Fruit fly (Drosophila melanogaster) whole organism, pupa: ENCODE measurements around the gene larp.

Experiments
- CG10348 ChIP-seq: fragments of 200-800 bp; sonication (Bioruptor generic); IDR thresholded peaks from 2 replicates; pipeline ENCODE4 v1.3.6; 2022; ENCODE audit warnings: missing biosample characterization, missing genetic modification characterization
- CG12605 ChIP-seq: fragments of 200-800 bp; sonication (Bioruptor generic); IDR thresholded peaks from 2 replicates; pipeline ENCODE4 v1.3.6; 2022; ENCODE audit warnings: missing biosample characterization, missing genetic modification characterization
- CG13204 ChIP-seq: fragments of 200-800 bp; sonication (Bioruptor generic); optimal IDR thresholded peaks from 2 replicates; lab custom pipeline; 2018; ENCODE audit warnings: missing biosample characterization, mild to moderate bottlenecking, missing genetic modification characterization, moderate library complexity
- CG14655 ChIP-seq: fragments of 200-800 bp; sonication (Bioruptor generic); optimal IDR thresholded peaks from 3 replicates; lab custom pipeline; 2017; ENCODE audit warnings: mild to moderate bottlenecking, missing biosample characterization, missing genetic modification reagents, missing genetic modification characterization
- CG15710 ChIP-seq: fragments of 200-800 bp; sonication (Bioruptor generic); optimal IDR thresholded peaks from 2 replicates; lab custom pipeline; 2018; ENCODE audit warnings: missing biosample characterization, mild to moderate bottlenecking, missing genetic modification characterization, moderate library complexity
- CG17806 ChIP-seq: fragments of 200-800 bp; sonication (Bioruptor generic); optimal IDR thresholded peaks from 2 replicates; lab custom pipeline; 2018; ENCODE audit warnings: missing biosample characterization, mild to moderate bottlenecking, missing genetic modification characterization, moderate library complexity
- CG32121 ChIP-seq: fragments of 200-800 bp; sonication (Bioruptor generic); IDR thresholded peaks from 2 replicates; pipeline ENCODE4 v1.3.6; 2022; ENCODE audit warnings: missing biosample characterization, missing genetic modification characterization
- CG34367 ChIP-seq: fragments of 200-800 bp; sonication (Bioruptor generic); optimal IDR thresholded peaks from 2 replicates; lab custom pipeline; 2018; ENCODE audit warnings: missing biosample characterization, mild to moderate bottlenecking, missing genetic modification characterization
- CG4496 ChIP-seq: fragments of 200-800 bp; sonication (Bioruptor generic); IDR thresholded peaks from 3 replicates; pipeline ENCODE4 v1.3.6; 2022; ENCODE audit warnings: missing biosample characterization, missing genetic modification characterization
- CG8159 ChIP-seq: fragments of 200-800 bp; sonication (Bioruptor generic); optimal IDR thresholded peaks from 3 replicates; lab custom pipeline; 2018; ENCODE audit warnings: missing biosample characterization, mild to moderate bottlenecking, missing genetic modification characterization, moderate library complexity
- CG8301 ChIP-seq: fragments of 200-800 bp; sonication (Bioruptor generic); optimal IDR thresholded peaks from 2 replicates; lab custom pipeline; 2018; ENCODE audit warnings: missing biosample characterization, mild to moderate bottlenecking, missing genetic modification characterization
- CG9948 ChIP-seq: fragments of 200-800 bp; sonication (Bioruptor generic); optimal IDR thresholded peaks from 2 replicates; lab custom pipeline; 2018; ENCODE audit warnings: missing biosample characterization, mild to moderate bottlenecking, missing genetic modification characterization, moderate library complexity
- D1 ChIP-seq: fragments of 200-800 bp; sonication (Bioruptor generic); optimal IDR thresholded peaks from 2 replicates; lab custom pipeline; 2018; ENCODE audit warnings: missing biosample characterization, mild to moderate bottlenecking, missing genetic modification characterization, moderate library complexity
- EcR ChIP-seq: fragments of 200-800 bp; sonication (Bioruptor generic); optimal IDR thresholded peaks from 3 replicates; lab custom pipeline; 2019; ENCODE audit warnings: missing biosample characterization, missing genetic modification characterization, mild to moderate bottlenecking, moderate library complexity, missing genetic modification reagents
- Ets98B ChIP-seq: fragments of 200-800 bp; sonication (Bioruptor generic); IDR thresholded peaks from 2 replicates; pipeline ENCODE4 v1.3.6; 2022; ENCODE audit warnings: missing biosample characterization, missing genetic modification characterization
- Pif1A ChIP-seq: fragments of 200-800 bp; sonication (Bioruptor generic); optimal IDR thresholded peaks from 3 replicates; lab custom pipeline; 2016; ENCODE audit warnings: missing biosample characterization, missing genetic modification characterization
- Pif1B ChIP-seq: fragments of 200-800 bp; sonication (Bioruptor generic); optimal IDR thresholded peaks from 3 replicates; lab custom pipeline; 2016; ENCODE audit warnings: missing biosample characterization, missing genetic modification characterization
- Snoo ChIP-seq: fragments of 200-800 bp; sonication (Bioruptor generic); optimal IDR thresholded peaks from 3 replicates; lab custom pipeline; 2017; ENCODE audit warnings: missing biosample characterization, mild to moderate bottlenecking, missing genetic modification characterization, inconsistent platforms
- fd96Ca ChIP-seq: fragments of 200-800 bp; sonication (Bioruptor generic); IDR thresholded peaks from 3 replicates; pipeline ENCODE4 v1.3.6; 2022; ENCODE audit warnings: missing biosample characterization, missing genetic modification characterization
- gl ChIP-seq: fragments of 200-800 bp; sonication (Bioruptor generic); optimal IDR thresholded peaks from 2 replicates; lab custom pipeline; 2018; ENCODE audit warnings: missing biosample characterization, mild to moderate bottlenecking, missing genetic modification characterization
- rn ChIP-seq: fragments of 200-800 bp; sonication (Bioruptor generic); IDR thresholded peaks from 2 replicates; pipeline ENCODE4 v1.3.6; 2022; ENCODE audit warnings: missing biosample characterization, missing genetic modification characterization

larp gene

dm6 chr3R:28339654-28340605 lies 3.7 kb upstream of the larp start, which contains the start of the genes Gfat2 and Moca-cyp:
Gene Gfat2 (minus strand): TSS chr3R:28339765.
Gene Moca-cyp (plus strand): TSS chr3R:28340334.
- no peak for TF ChIP-seq D1
- TF ChIP-seq CG12605 = 0 out of 2 replicates have a peak, but pooled peaks have one; percentile 18
- peak; percentile 73 for TF ChIP-seq CG4496 (GFP tag; lab: Robert Waterston, UW)
- peak; percentile 46 for TF ChIP-seq CG17806 (tag; lab: Kevin White, UChicago)
- TF ChIP-seq gl (tag; lab: Kevin White, UChicago) = no peak
- peak; percentile 69 for TF ChIP-seq Ets98B (GFP tag; lab: Robert Waterston, UW)
- TF ChIP-seq Pif1A = peak; percentile 43
- no peak for TF ChIP-seq CG10348 (GFP tag; lab: Robert Waterston, UW)
- TF ChIP-seq CG15710 (tag; lab: Kevin White, UChicago) = peak; percentile 67
- peak; percentile 44; the same call in 1 of the 2 replicates for TF ChIP-seq CG32121 (GFP tag; lab: Robert Waterston, UW)
- 0 out of 2 replicates have a peak, but pooled peaks have one; percentile 48 for TF ChIP-seq rn (GFP tag; lab: Robert Waterston, UW)
- peak; percentile 57 for TF ChIP-seq CG14655
- no peak for TF ChIP-seq Pif1B (GFP tag; lab: Kevin White, UChicago)
- peak; percentile 62 for TF ChIP-seq CG8159 (tag; lab: Kevin White, UChicago)
- TF ChIP-seq EcR (GFP tag; lab: Kevin White, UChicago) = no peak
- TF ChIP-seq Snoo = peak; percentile 42
- TF ChIP-seq CG9948 (tag; lab: Kevin White, UChicago) = peak; percentile 49
- peak; percentile 6 for TF ChIP-seq CG8301
- TF ChIP-seq fd96Ca = peak; percentile 9; the same call in 1 of the 3 replicates
- peak; percentile 33 for TF ChIP-seq CG34367 (tag; lab: Kevin White, UChicago)
- no peak for TF ChIP-seq CG13204 (GFP tag; lab: Kevin White, UChicago)

DNA sequence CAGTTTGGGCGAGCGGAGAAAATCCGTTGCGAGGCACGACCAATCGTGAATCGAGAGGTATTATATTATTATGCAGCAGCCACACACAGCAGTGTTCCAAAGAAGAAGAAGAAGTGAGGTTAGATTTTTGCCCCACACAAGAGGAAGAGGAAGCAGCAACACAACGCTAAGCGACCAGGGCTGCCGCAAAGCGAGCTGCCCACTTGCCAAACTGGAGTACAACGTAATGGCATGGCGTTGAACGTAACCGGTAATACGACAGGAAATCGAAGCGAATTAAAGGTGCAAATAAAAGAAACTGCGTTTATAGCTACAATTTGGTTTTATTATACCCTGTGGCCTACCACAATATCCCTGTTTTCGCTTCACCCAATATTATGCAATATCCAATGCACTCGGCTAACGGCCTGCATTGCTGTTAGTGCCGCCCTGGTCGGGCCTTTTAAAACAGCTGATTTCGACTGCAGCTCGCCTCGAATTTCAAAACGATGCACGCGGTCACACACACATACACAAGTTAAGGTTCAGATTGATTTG lies 710 bp downstream of the larp start:
- TF ChIP-seq CG13204 (GFP tag; lab: Kevin White, UChicago) (peak; percentile 5), CG15710 (tag; lab: Kevin White, UChicago) (peak; percentile 74), CG4496 (GFP tag; lab: Robert Waterston, UW) (peak; percentile 83), CG34367 (tag; lab: Kevin White, UChicago) (peak; percentile 50), Pif1A (peak; percentile 52), gl (tag; lab: Kevin White, UChicago) (peak; percentile 11), CG17806 (tag; lab: Kevin White, UChicago) (peak; percentile 50), CG8159 (tag; lab: Kevin White, UChicago) (peak; percentile 67), CG12605 (no peak), fd96Ca (peak; percentile 78), EcR (GFP tag; lab: Kevin White, UChicago) (peak; percentile 18), CG8301 (peak; percentile 63), Pif1B (GFP tag; lab: Kevin White, UChicago) (peak; percentile 57), Ets98B (GFP tag; lab: Robert Waterston, UW) (no peak), D1 (no peak), CG10348 (GFP tag; lab: Robert Waterston, UW) (peak; percentile 43; the same call in 1 of the 2 replicates), CG32121 (GFP tag; lab: Robert Waterston, UW) (peak; percentile 79), CG14655 (peak; percentile 68), rn (GFP tag; lab: Robert Waterston, UW) (peak; percentile 29; the same call in 1 of the 2 replicates), Snoo (peak; percentile 71), CG9948 (tag; lab: Kevin White, UChicago) (peak; percentile 53)

DNA sequence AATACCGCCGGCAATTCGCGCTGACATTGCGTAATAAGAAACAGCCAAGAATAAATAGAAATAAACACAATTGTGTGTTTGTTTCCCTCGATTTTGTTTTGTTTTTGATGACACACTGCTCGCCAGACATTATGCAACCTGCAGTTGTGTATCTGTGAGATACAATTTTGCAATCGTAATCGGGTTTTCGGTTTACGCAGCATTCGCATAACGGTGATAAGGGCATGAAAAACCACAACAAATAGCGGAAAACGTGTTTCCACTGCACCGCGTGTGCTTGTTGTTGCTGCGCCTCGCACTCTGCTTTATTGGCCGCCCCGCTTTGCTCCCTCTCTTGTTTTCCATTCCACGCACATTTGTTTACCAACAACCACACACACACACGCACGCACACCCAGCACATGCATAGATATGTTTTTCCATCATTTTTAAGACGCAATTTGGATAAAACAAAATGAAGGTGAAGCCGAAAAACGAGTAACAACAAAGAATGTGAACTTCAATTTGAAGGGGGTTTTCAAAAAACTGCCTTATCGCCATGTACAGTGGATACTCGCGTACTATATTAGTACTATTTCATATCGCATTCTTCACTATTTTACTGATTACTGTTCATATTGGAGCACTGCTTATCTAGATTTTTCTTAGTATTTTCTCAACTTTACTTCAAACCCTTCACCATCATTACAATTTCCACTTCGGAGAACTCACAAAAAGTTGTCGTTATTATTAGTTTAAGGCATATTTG lies 3.4 kb downstream of the larp start:
- no peak for TF ChIP-seq CG10348 (GFP tag; lab: Robert Waterston, UW)
- TF ChIP-seq CG13204 (GFP tag; lab: Kevin White, UChicago) = no peak
- TF ChIP-seq Snoo = no peak
- no peak for TF ChIP-seq D1
- no peak for TF ChIP-seq CG12605
- no peak for TF ChIP-seq rn (GFP tag; lab: Robert Waterston, UW)
- TF ChIP-seq CG17806 (tag; lab: Kevin White, UChicago) = no peak
- TF ChIP-seq fd96Ca = no peak
- TF ChIP-seq Pif1A = no peak
- no peak for TF ChIP-seq CG9948 (tag; lab: Kevin White, UChicago)
- no peak for TF ChIP-seq CG32121 (GFP tag; lab: Robert Waterston, UW)
- no peak for TF ChIP-seq CG14655
- TF ChIP-seq CG34367 (tag; lab: Kevin White, UChicago) = no peak
- no peak for TF ChIP-seq Pif1B (GFP tag; lab: Kevin White, UChicago)
- TF ChIP-seq Ets98B (GFP tag; lab: Robert Waterston, UW) = no peak

- TF ChIP-seq CG14655 (peak; percentile 55), CG8159 (tag; lab: Kevin White, UChicago) (no peak), CG13204 (GFP tag; lab: Kevin White, UChicago) (no peak), CG9948 (tag; lab: Kevin White, UChicago) (no peak), CG17806 (tag; lab: Kevin White, UChicago) (no peak), Snoo (no peak), Pif1B (GFP tag; lab: Kevin White, UChicago) (no peak), Ets98B (GFP tag; lab: Robert Waterston, UW) (peak; percentile 65), CG32121 (GFP tag; lab: Robert Waterston, UW) (peak; percentile 74), CG12605 (peak; percentile 12; the same call in 1 of the 2 replicates), CG15710 (tag; lab: Kevin White, UChicago) (no peak), fd96Ca (peak; percentile 56; the same call in 1 of the 3 replicates), Pif1A (no peak), CG34367 (tag; lab: Kevin White, UChicago) (no peak), EcR (GFP tag; lab: Kevin White, UChicago) (no peak), CG10348 (GFP tag; lab: Robert Waterston, UW) (no peak), CG4496 (GFP tag; lab: Robert Waterston, UW) (peak; percentile 58; the same call in 2 of the 3 replicates), CG8301 (peak; percentile 8)
- TF ChIP-seq, all 21 proteins: peak for 7
These were observed 4.0 kb downstream of the larp start for dm6 chr3R:28332137-28332671.
